Fruit fly (Drosophila melanogaster) whole organism, embryonic: ENCODE data around the gene Ube4B.

Source experiments
- CG10267 ChIP-seq: fragments of 200-800 bp; sonication (Bioruptor generic); optimal IDR thresholded peaks from 2 replicates; lab custom pipeline; 2018; ENCODE audit warnings: missing biosample characterization, mild to moderate bottlenecking, missing genetic modification characterization, moderate library complexity
- CG11093 ChIP-seq: fragments of 200-800 bp; sonication (Bioruptor generic); IDR thresholded peaks from 3 replicates; pipeline ENCODE4 v1.3.6; 2022; ENCODE audit warnings: missing biosample characterization, missing genetic modification characterization
- CG11695 ChIP-seq: fragments of 200-800 bp; sonication (Bioruptor generic); IDR thresholded peaks from 3 replicates; pipeline ENCODE4 v1.3.6; 2022; ENCODE audit warnings: missing biosample characterization, missing genetic modification characterization
- CG14014 ChIP-seq: fragments of 200-800 bp; sonication (Bioruptor generic); IDR thresholded peaks from 2 replicates; pipeline ENCODE4 v1.3.6; 2022; ENCODE audit warnings: missing biosample characterization, missing genetic modification characterization
- CG14441 ChIP-seq: fragments of 200-800 bp; sonication (Bioruptor generic); IDR thresholded peaks from 2 replicates; pipeline ENCODE4 v1.3.6; 2022; ENCODE audit warnings: missing biosample characterization, missing genetic modification characterization
- CG14860 ChIP-seq: fragments of 200-800 bp; sonication (Bioruptor generic); IDR thresholded peaks from 3 replicates; pipeline ENCODE4 v1.3.6; 2022; ENCODE audit warnings: missing biosample characterization, missing genetic modification characterization; ENCODE audit not compliant: partially characterized antibody
- CG15073 ChIP-seq: fragments of 200-800 bp; sonication (Bioruptor generic); optimal IDR thresholded peaks from 2 replicates; lab custom pipeline; 2016; ENCODE audit warnings: missing biosample characterization, missing genetic modification characterization
- CG17361 ChIP-seq: fragments of 200-800 bp; sonication (Bioruptor generic); IDR thresholded peaks from 3 replicates; pipeline ENCODE4 v1.3.6; 2022; ENCODE audit warnings: missing biosample characterization, missing genetic modification characterization
- CG18599 ChIP-seq: fragments of 200-800 bp; sonication (Bioruptor generic); optimal IDR thresholded peaks from 3 replicates; lab custom pipeline; 2017; ENCODE audit warnings: missing biosample characterization, missing genetic modification characterization, mild to moderate bottlenecking, moderate library complexity, missing genetic modification reagents
- CG18764 ChIP-seq: fragments of 200-800 bp; sonication (Bioruptor generic); optimal IDR thresholded peaks from 3 replicates; lab custom pipeline; 2016; ENCODE audit warnings: missing biosample characterization, missing genetic modification characterization
- CG32532 ChIP-seq: fragments of 200-800 bp; sonication (Bioruptor generic); IDR thresholded peaks from 2 replicates; pipeline ENCODE4 v1.3.6; 2022; ENCODE audit warnings: missing biosample characterization, missing genetic modification characterization
- CG3726 ChIP-seq: fragments of 200-800 bp; sonication (Bioruptor generic); IDR thresholded peaks from 3 replicates; pipeline ENCODE4, ENCODE4 v1.3.6; 2022; ENCODE audit warnings: missing biosample characterization, missing genetic modification characterization
- CG3847 ChIP-seq: fragments of 200-800 bp; sonication (Bioruptor generic); IDR thresholded peaks from 2 replicates; pipeline ENCODE4 v1.3.6; 2022; ENCODE audit warnings: missing biosample characterization, missing genetic modification characterization
- CG43689 ChIP-seq: fragments of 200-800 bp; sonication (Bioruptor generic); IDR thresholded peaks from 2 replicates; pipeline ENCODE4 v1.3.6; 2022; ENCODE audit warnings: missing biosample characterization, missing genetic modification characterization
- CG4820 ChIP-seq: fragments of 200-800 bp; sonication (Bioruptor generic); optimal IDR thresholded peaks from 3 replicates; lab custom pipeline; 2016; ENCODE audit warnings: missing biosample characterization, missing genetic modification characterization
- CG5245 ChIP-seq: fragments of 200-800 bp; sonication (Bioruptor generic); optimal IDR thresholded peaks from 3 replicates; lab custom pipeline; 2016; ENCODE audit warnings: missing biosample characterization, missing genetic modification characterization
- CG7556 ChIP-seq: fragments of 200-800 bp; sonication (Bioruptor generic); optimal IDR thresholded peaks from 2 replicates; lab custom pipeline; 2017; ENCODE audit warnings: missing biosample characterization, mild to moderate bottlenecking, missing genetic modification characterization
- CG9215 ChIP-seq: fragments of 200-800 bp; sonication (Bioruptor generic); IDR thresholded peaks from 2 replicates; pipeline ENCODE4 v1.3.6; 2022; ENCODE audit warnings: missing biosample characterization, missing genetic modification characterization
- Chrac-16 ChIP-seq: fragments of 200-800 bp; sonication (Bioruptor generic); optimal IDR thresholded peaks from 3 replicates; lab custom pipeline; 2016; ENCODE audit warnings: missing biosample characterization, missing genetic modification characterization
- Deaf1 ChIP-seq: fragments of 200-800 bp; optimal IDR thresholded peaks from 3 replicates; lab custom pipeline; 2019; ENCODE audit warnings: missing biosample characterization, mild to moderate bottlenecking, missing genetic modification characterization, moderate library complexity
- HmgZ ChIP-seq: fragments of 200-800 bp; sonication (Bioruptor generic); optimal IDR thresholded peaks from 2 replicates; lab custom pipeline; 2018; ENCODE audit warnings: missing biosample characterization, mild to moderate bottlenecking, missing genetic modification characterization
- Hmr ChIP-seq: fragments of 200-800 bp; sonication (Bioruptor generic); optimal IDR thresholded peaks from 3 replicates; lab custom pipeline; 2017; ENCODE audit warnings: mild to moderate bottlenecking, missing biosample characterization, missing genetic modification reagents, missing genetic modification characterization
- Hmx ChIP-seq: fragments of 200-800 bp; sonication (Bioruptor generic); optimal IDR thresholded peaks from 2 replicates; lab custom pipeline; 2016; ENCODE audit warnings: missing biosample characterization, missing genetic modification characterization
- Hr51 ChIP-seq, 2 experiments: fragments of 200-800 bp; sonication (Bioruptor generic); optimal IDR thresholded peaks; 2 replicates in 1 of 2; 3 replicates in 1 of 2; lab custom pipeline; 2016 to 2018; ENCODE audit warnings: missing biosample characterization in 2 of 2, missing genetic modification characterization in 2 of 2, mild to moderate bottlenecking in 1 of 2, moderate library complexity in 1 of 2
- Myb ChIP-seq: fragments of 200-800 bp; sonication (Bioruptor generic); optimal IDR thresholded peaks from 2 replicates; lab custom pipeline; 2016; ENCODE audit warnings: missing biosample characterization, missing genetic modification characterization
- NK7.1 ChIP-seq: fragments of 200-800 bp; sonication (Bioruptor generic); optimal IDR thresholded peaks from 3 replicates; lab custom pipeline; 2016; ENCODE audit warnings: missing biosample characterization, missing genetic modification characterization
- Oli ChIP-seq: fragments of 200-800 bp; sonication (Bioruptor generic); optimal IDR thresholded peaks from 2 replicates; lab custom pipeline; 2018; ENCODE audit warnings: missing biosample characterization, mild to moderate bottlenecking, missing genetic modification characterization, moderate library complexity
- PHDP ChIP-seq: fragments of 200-800 bp; sonication (Bioruptor generic); optimal IDR thresholded peaks from 3 replicates; lab custom pipeline; 2018; ENCODE audit warnings: missing biosample characterization, mild to moderate bottlenecking, missing genetic modification characterization, moderate library complexity
- Ravus ChIP-seq: fragments of 200-800 bp; sonication (Bioruptor generic); IDR thresholded peaks from 2 replicates; pipeline ENCODE4 v1.3.6; 2022; ENCODE audit warnings: missing biosample characterization, missing genetic modification characterization
- cato ChIP-seq: fragments of 200-800 bp; sonication (Bioruptor generic); optimal IDR thresholded peaks from 2 replicates; lab custom pipeline; 2016; ENCODE audit warnings: missing biosample characterization, missing genetic modification characterization, borderline replicate concordance
- cg ChIP-seq: fragments of 200-800 bp; sonication (Bioruptor generic); optimal IDR thresholded peaks from 3 replicates; lab custom pipeline; 2019; ENCODE audit warnings: missing biosample characterization, mild to moderate bottlenecking, missing genetic modification characterization, moderate library complexity
- dati ChIP-seq: fragments of 200-800 bp; sonication (Bioruptor generic); IDR thresholded peaks from 2 replicates; pipeline ENCODE4 v1.3.6; 2022; ENCODE audit warnings: missing biosample characterization, missing genetic modification characterization
- dysf ChIP-seq: fragments of 200-800 bp; sonication (Bioruptor generic); IDR thresholded peaks from 3 replicates; pipeline ENCODE4 v1.3.6; 2022; ENCODE audit warnings: missing biosample characterization, missing genetic modification characterization
- ewg ChIP-seq: fragments of 200-800 bp; sonication (Bioruptor generic); optimal IDR thresholded peaks from 3 replicates; lab custom pipeline; 2017; ENCODE audit warnings: mild to moderate bottlenecking, missing biosample characterization, missing genetic modification reagents, missing genetic modification characterization
- fd102C ChIP-seq: fragments of 200-800 bp; sonication (Bioruptor generic); optimal IDR thresholded peaks from 2 replicates; lab custom pipeline; 2018; ENCODE audit warnings: missing biosample characterization, mild to moderate bottlenecking, missing genetic modification characterization, moderate library complexity
- fru ChIP-seq: fragments of >200 bp; optimal IDR thresholded peaks from 2 replicates; lab custom pipeline; 2017
- fu2 ChIP-seq: fragments of 200-800 bp; sonication (Bioruptor generic); optimal IDR thresholded peaks from 2 replicates; lab custom pipeline; 2016; ENCODE audit warnings: missing biosample characterization, missing genetic modification characterization
- grau ChIP-seq: fragments of 200-800 bp; optimal IDR thresholded peaks from 3 replicates; lab custom pipeline; 2019; ENCODE audit warnings: missing biosample characterization, mild to moderate bottlenecking, missing genetic modification characterization, moderate library complexity
- gsb ChIP-seq: fragments of 200-800 bp; sonication (Bioruptor generic); IDR thresholded peaks from 2 replicates; pipeline ENCODE4 v1.3.6; 2022; ENCODE audit warnings: missing biosample characterization, missing genetic modification characterization
- h ChIP-seq: fragments of >200 bp; optimal IDR thresholded peaks from 2 replicates; lab custom pipeline; 2017
- ham ChIP-seq: fragments of 200-800 bp; sonication (Bioruptor generic); IDR thresholded peaks from 2 replicates; pipeline ENCODE4 v1.3.6; 2022; ENCODE audit warnings: missing biosample characterization, missing genetic modification characterization
- her ChIP-seq: fragments of 200-800 bp; sonication (Bioruptor generic); optimal IDR thresholded peaks from 2 replicates; lab custom pipeline; 2016; ENCODE audit warnings: missing biosample characterization, missing genetic modification characterization
- kah ChIP-seq: fragments of 200-800 bp; sonication (Bioruptor generic); optimal IDR thresholded peaks from 2 replicates; lab custom pipeline; 2018; ENCODE audit warnings: missing biosample characterization, mild to moderate bottlenecking, missing genetic modification characterization
- kni ChIP-seq: fragments of 200-800 bp; sonication (Bioruptor generic); optimal IDR thresholded peaks from 3 replicates; lab custom pipeline; 2017; ENCODE audit warnings: mild to moderate bottlenecking, missing biosample characterization, missing genetic modification reagents, missing genetic modification characterization
- lab ChIP-seq: fragments of 200-800 bp; sonication (Bioruptor generic); optimal IDR thresholded peaks from 3 replicates; lab custom pipeline; 2017; ENCODE audit warnings: missing biosample characterization, missing genetic modification characterization, mild to moderate bottlenecking, moderate library complexity, missing genetic modification reagents
- pho ChIP-seq: fragments of 200-800 bp; sonication (Bioruptor generic); optimal IDR thresholded peaks from 2 replicates; lab custom pipeline; 2016; ENCODE audit warnings: missing biosample characterization, missing genetic modification characterization
- prd ChIP-seq, 3 experiments: fragments of >200 bp in 2 of 3; fragments of 200-800 bp in 1 of 3; sonication (Bioruptor generic) in 1 of 3; optimal IDR thresholded peaks in 2 of 3; IDR thresholded peaks in 1 of 3; 2 replicates in 2 of 3; 3 replicates in 1 of 3; pipeline versions ENCODE4 v1.3.6 to Lab custom; 2017 to 2022; ENCODE audit warnings: missing biosample characterization in 1 of 3, missing genetic modification characterization in 1 of 3
- ranshi ChIP-seq: fragments of 200-800 bp; sonication (Bioruptor generic); IDR thresholded peaks from 2 replicates; pipeline ENCODE4 v1.3.6; 2022; ENCODE audit warnings: missing biosample characterization, missing genetic modification characterization
- sens ChIP-seq: fragments of 200-800 bp; sonication (Bioruptor generic); peaks from one replicate; lab custom pipeline; 2016; ENCODE audit warnings: missing biosample characterization, missing genetic modification characterization
- so ChIP-seq: fragments of 200-800 bp; sonication (Bioruptor generic); IDR thresholded peaks from 3 replicates; pipeline ENCODE4 v1.3.6; 2022; ENCODE audit warnings: missing biosample characterization, missing genetic modification characterization
- ssp ChIP-seq: fragments of 200-800 bp; sonication (Bioruptor generic); IDR thresholded peaks from 2 replicates; pipeline ENCODE4 v1.3.6; 2022; ENCODE audit warnings: missing biosample characterization, missing genetic modification characterization
- stc ChIP-seq: fragments of 200-800 bp; sonication (Bioruptor generic); IDR thresholded peaks from 2 replicates; pipeline ENCODE4 v1.3.6; 2022; ENCODE audit warnings: missing biosample characterization, missing genetic modification characterization
- yki ChIP-seq: fragments of >200 bp; optimal IDR thresholded peaks from 3 replicates; lab custom pipeline; 2018

The Ube4B gene

dm6 chr2L:12982107-12982506 is 37.1 kb downstream of the Ube4B start (continued):
- TF ChIP-seq CG14014 (GFP tag; lab: Robert Waterston, UW) (no peak), fd102C (no peak), so (GFP tag; lab: Robert Waterston, UW) (no peak), ewg (GFP tag; lab: Kevin White, UChicago) (no peak), CG17361 (GFP tag; lab: Robert Waterston, UW) (no peak), Chrac-16 (GFP tag; lab: Kevin White, UChicago) (no peak), CG9215 (GFP tag; lab: Robert Waterston, UW) (no peak), CG3847 (no peak), her (GFP tag; lab: Kevin White, UChicago) (no peak), Ravus (GFP tag; lab: Robert Waterston, UW) (no peak), CG43689 (no peak), h (lab: Kevin White, UChicago) (no peak), kni (GFP tag; lab: Kevin White, UChicago) (no peak), Deaf1 (tag; lab: Kevin White, UChicago) (no peak), grau (tag; lab: Kevin White, UChicago) (peak; percentile 23), Hmx (GFP tag; lab: Kevin White, UChicago) (no peak), fru (no peak), CG11093 (GFP tag; lab: Robert Waterston, UW) (peak; percentile 33; the same call in 1 of the 3 replicates), prd (optimal IDR thresholded peaks at IDR 0.05; lab: Kevin White, UChicago) (no peak), prd (GFP tag; IDR thresholded peaks at IDR 0.05; lab: Robert Waterston, UW) (peak; percentile 57), dati (no peak), NK7.1 (GFP tag; lab: Kevin White, UChicago) (no peak), CG5245 (no peak), ssp (GFP tag; lab: Robert Waterston, UW) (no peak; the same call in 1 of the 2 replicates), Myb (GFP tag; lab: Kevin White, UChicago) (no peak), CG14860 (GFP tag; lab: Robert Waterston, UW) (no peak), cg (GFP tag; lab: Kevin White, UChicago) (no peak), ham (no peak), CG32532 (GFP tag; lab: Robert Waterston, UW) (0 out of 2 replicates have a peak, but pooled peaks have one; percentile 46), CG15073 (GFP tag; lab: Kevin White, UChicago) (no peak), CG18599 (no peak), stc (no peak), Oli (tag; lab: Kevin White, UChicago) (no peak), pho (no peak), lab (GFP tag; lab: Kevin White, UChicago) (peak; percentile 23), CG7556 (GFP tag; lab: Kevin White, UChicago) (peak; percentile 8), PHDP (peak; percentile 43), CG14441 (0 out of 2 replicates have a peak, but pooled peaks have one; percentile 26), gsb (no peak), kah (no peak), yki (lab: Kevin White, UChicago) (no peak), Hr51 (GFP tag; optimal IDR thresholded peaks at IDR 0.05; lab: Kevin White, UChicago) (peak in 1 of 2 experiments; percentile 21), HmgZ (tag; lab: Kevin White, UChicago) (no peak), cato (GFP tag; lab: Kevin White, UChicago) (no peak), CG18764 (GFP tag; lab: Kevin White, UChicago) (no peak), CG4820 (GFP tag; lab: Kevin White, UChicago) (no peak), Hmr (GFP tag; lab: Kevin White, UChicago) (peak; percentile 42), CG3726 (GFP tag; lab: Robert Waterston, UW) (no peak), CG10267 (tag; lab: Kevin White, UChicago) (no peak), ranshi (GFP tag; lab: Robert Waterston, UW) (no peak), fu2 (GFP tag; lab: Kevin White, UChicago) (no peak), dysf (GFP tag; lab: Robert Waterston, UW) (0 out of 3 replicates have a peak, but pooled peaks have one; percentile 5), CG11695 (no peak), sens (GFP tag; lab: Kevin White, UChicago) (peak; percentile 66)
